Worm (Caenorhabditis elegans) whole organism, L4 larva: ENCODE measurements around the gene Y41C4A.21.

ENCODE experiments used
- F37D6.2 ChIP-seq: sonication (generic microtip); optimal IDR thresholded peaks from 2 replicates; lab custom pipeline; 2016; ENCODE audit warnings: mild to moderate bottlenecking, missing genetic modification characterization, missing compliant biosample characterization
- R02D3.7 ChIP-seq: fragments of 150-350 bp; sonication (generic microtip); optimal IDR thresholded peaks from 3 replicates; lab custom pipeline; 2014; ENCODE audit warnings: missing biosample characterization, missing genetic modification characterization
- Y5F2A.4 ChIP-seq: fragments of 200-800 bp; sonication (Bioruptor generic); optimal IDR thresholded peaks from 2 replicates; lab custom pipeline; 2018; ENCODE audit warnings: mild to moderate bottlenecking, missing genetic modification characterization, missing compliant biosample characterization
- aha-1 ChIP-seq: fragments of 150-350 bp; peaks from one replicate; lab custom pipeline; 2014; ENCODE audit warnings: missing biosample characterization, missing genetic modification characterization
- ceh-20 ChIP-seq: fragments of 200-800 bp; sonication (Bioruptor generic); IDR thresholded peaks from 2 replicates; pipeline ENCODE4 v1.3.6; 2022; ENCODE audit warnings: missing genetic modification reagents, missing genetic modification characterization, missing compliant biosample characterization
- ceh-32 ChIP-seq: sonication (generic microtip); optimal IDR thresholded peaks from 2 replicates; lab custom pipeline; 2016; ENCODE audit warnings: mild to moderate bottlenecking, missing genetic modification characterization, missing compliant biosample characterization; ENCODE audit not compliant: poor library complexity
- cey-2 ChIP-seq: sonication (generic microtip); optimal IDR thresholded peaks from 3 replicates; lab custom pipeline; 2017; ENCODE audit warnings: missing genetic modification characterization, mild to moderate bottlenecking, missing compliant biosample characterization, antibody characterized with exemption, borderline replicate concordance; ENCODE audit not compliant: insufficient read depth
- ctbp-1 ChIP-seq: fragments of 200-800 bp; sonication (Bioruptor generic); IDR thresholded peaks from 2 replicates; pipeline ENCODE4 v1.3.6; 2022; ENCODE audit warnings: missing genetic modification reagents, missing genetic modification characterization, missing compliant biosample characterization
- daf-16 ChIP-seq, 3 experiments: sonication (generic microtip); optimal IDR thresholded peaks; 2 replicates each; lab custom pipeline; 2016 to 2017; ENCODE audit warnings: missing genetic modification characterization in 3 of 3, missing genetic modification reagents in 3 of 3, mild to moderate bottlenecking in 2 of 3, missing compliant biosample characterization in 2 of 3, missing biosample characterization in 1 of 3, moderate library complexity in 1 of 3
- dpl-1 ChIP-seq: fragments of 150-350 bp; optimal IDR thresholded peaks from 2 replicates; lab custom pipeline; 2014; ENCODE audit warnings: missing biosample characterization, missing genetic modification reagents, missing genetic modification characterization
- dve-1 ChIP-seq: sonication (generic microtip); optimal IDR thresholded peaks from 2 replicates; lab custom pipeline; 2017; ENCODE audit warnings: antibody characterized with exemption, mild to moderate bottlenecking, missing genetic modification characterization, missing compliant biosample characterization; ENCODE audit not compliant: insufficient read depth
- fkh-10 ChIP-seq: fragments of 150-350 bp; optimal IDR thresholded peaks from 2 replicates; lab custom pipeline; 2014; ENCODE audit warnings: missing biosample characterization, missing genetic modification reagents, missing genetic modification characterization
- gei-8 ChIP-seq: fragments of 200-800 bp; sonication (Bioruptor generic); optimal IDR thresholded peaks from 2 replicates; lab custom pipeline; 2018; ENCODE audit warnings: mild to moderate bottlenecking, missing genetic modification characterization, missing compliant biosample characterization
- hlh-11 ChIP-seq: fragments of 200-800 bp; sonication (Bioruptor generic); optimal IDR thresholded peaks from 2 replicates; lab custom pipeline; 2018; ENCODE audit warnings: mild to moderate bottlenecking, missing genetic modification characterization, missing compliant biosample characterization
- hlh-30 ChIP-seq: sonication (generic microtip); optimal IDR thresholded peaks from 2 replicates; lab custom pipeline; 2017; ENCODE audit warnings: antibody characterized with exemption, mild to moderate bottlenecking, missing genetic modification characterization, missing compliant biosample characterization; ENCODE audit not compliant: insufficient read depth
- hmg-1.1 ChIP-seq: fragments of 200-800 bp; sonication (Bioruptor generic); IDR thresholded peaks from 2 replicates; pipeline ENCODE4 v1.3.6; 2022; ENCODE audit warnings: missing genetic modification reagents, missing genetic modification characterization, missing compliant biosample characterization
- lin-1 ChIP-seq: fragments of 200-800 bp; sonication (Bioruptor generic); IDR thresholded peaks from 2 replicates; pipeline ENCODE4 v1.3.6; 2022; ENCODE audit warnings: missing genetic modification reagents, missing genetic modification characterization, missing compliant biosample characterization
- lin-13 ChIP-seq: fragments of 150-350 bp; optimal IDR thresholded peaks from 2 replicates; lab custom pipeline; 2014; ENCODE audit warnings: missing biosample characterization, missing genetic modification reagents, missing genetic modification characterization
- lin-38 ChIP-seq: fragments of 200-800 bp; sonication (Bioruptor generic); IDR thresholded peaks from 2 replicates; pipeline ENCODE4 v1.3.6; 2022; ENCODE audit warnings: missing genetic modification reagents, missing genetic modification characterization, missing compliant biosample characterization
- lin-39 ChIP-seq: fragments of 150-350 bp; optimal IDR thresholded peaks from 2 replicates; lab custom pipeline; 2014; ENCODE audit warnings: missing biosample characterization, missing genetic modification reagents, missing genetic modification characterization
- lsy-2 ChIP-seq, 2 experiments: fragments of 150-350 bp in 1 of 2; sonication (generic microtip) in 1 of 2; optimal IDR thresholded peaks; 2 replicates each; lab custom pipeline; 2014 to 2017; ENCODE audit warnings: missing biosample characterization in 2 of 2, missing genetic modification characterization in 2 of 2
- madf-9 ChIP-seq: fragments of 200-800 bp; sonication (Bioruptor generic); conservative IDR thresholded peaks from 2 replicates; pipeline ENCODE4 v1.3.6; 2022; ENCODE audit warnings: missing genetic modification reagents, missing genetic modification characterization, missing compliant biosample characterization
- mdl-1 ChIP-seq, 2 experiments: fragments of 150-350 bp in 1 of 2; sonication (generic microtip) in 1 of 2; optimal IDR thresholded peaks; 2 replicates each; lab custom pipeline; 2014 to 2017; ENCODE audit warnings: missing biosample characterization in 2 of 2, missing genetic modification characterization in 2 of 2
- mep-1 ChIP-seq: fragments of 150-350 bp; sonication (generic microtip); optimal IDR thresholded peaks from 3 replicates; lab custom pipeline; 2014; ENCODE audit warnings: missing biosample characterization, missing genetic modification characterization
- mes-2 ChIP-seq: sonication (generic microtip); optimal IDR thresholded peaks from 2 replicates; lab custom pipeline; 2016; ENCODE audit warnings: missing genotype, mild to moderate bottlenecking, missing genetic modification characterization, missing compliant biosample characterization; ENCODE audit not compliant: poor library complexity, severe bottlenecking
- mxl-3 ChIP-seq: fragments of 200-800 bp; sonication (Bioruptor generic); optimal IDR thresholded peaks from 2 replicates; lab custom pipeline; 2018; ENCODE audit warnings: mild to moderate bottlenecking, missing genetic modification characterization, missing compliant biosample characterization
- nhr-102 ChIP-seq: sonication (generic microtip); optimal IDR thresholded peaks from 2 replicates; lab custom pipeline; 2016; ENCODE audit warnings: mild to moderate bottlenecking, missing genetic modification characterization, moderate library complexity, missing compliant biosample characterization
- nhr-25 ChIP-seq: sonication (generic microtip); optimal IDR thresholded peaks from 2 replicates; lab custom pipeline; 2017; ENCODE audit warnings: missing genetic modification characterization, mild to moderate bottlenecking, missing compliant biosample characterization, antibody characterized with exemption, moderate library complexity, borderline replicate concordance; ENCODE audit not compliant: insufficient read depth
- nhr-28 ChIP-seq: fragments of 150-350 bp; optimal IDR thresholded peaks from 2 replicates; lab custom pipeline; 2014; ENCODE audit warnings: missing biosample characterization, missing genetic modification characterization
- nhr-48 ChIP-seq: sonication (generic microtip); optimal IDR thresholded peaks from 2 replicates; lab custom pipeline; 2016; ENCODE audit warnings: mild to moderate bottlenecking, missing genetic modification characterization, missing compliant biosample characterization
- nhr-6 ChIP-seq: fragments of 150-350 bp; optimal IDR thresholded peaks from 2 replicates; lab custom pipeline; 2014; ENCODE audit warnings: missing biosample characterization, missing genetic modification characterization
- nhr-77 ChIP-seq: fragments of 150-350 bp; optimal IDR thresholded peaks from 2 replicates; lab custom pipeline; 2014; ENCODE audit warnings: missing biosample characterization, missing genetic modification characterization
- pha-4 ChIP-seq, 2 experiments: fragments of 150-350 bp in 1 of 2; fragments of 200-800 bp in 1 of 2; sonication (Bioruptor generic) in 1 of 2; IDR thresholded peaks in 1 of 2; optimal IDR thresholded peaks in 1 of 2; 2 replicates each; pipeline versions ENCODE4 v1.3.6 to Lab custom; 2014 to 2022; ENCODE audit warnings: missing genetic modification characterization in 2 of 2, missing genetic modification reagents in 2 of 2, missing biosample characterization in 1 of 2, missing compliant biosample characterization in 1 of 2
- snpc-1.2 ChIP-seq: fragments of 200-800 bp; sonication (Bioruptor generic); IDR thresholded peaks from 2 replicates; pipeline ENCODE4 v1.3.6; 2022; ENCODE audit warnings: missing genetic modification reagents, missing genetic modification characterization, missing compliant biosample characterization
- unc-62 ChIP-seq, 3 experiments: fragments of 150-350 bp in 1 of 3; sonication (generic microtip); optimal IDR thresholded peaks in 2 of 3; peaks in 1 of 3; 1 replicate in 1 of 3; 2 replicates in 2 of 3; lab custom pipeline; 2014 to 2017; ENCODE audit warnings: missing biosample characterization in 3 of 3, missing genetic modification characterization in 3 of 3, missing genetic modification reagents in 3 of 3, missing genotype in 1 of 3
- zfp-3 ChIP-seq: fragments of 200-800 bp; sonication (Bioruptor generic); conservative IDR thresholded peaks from 2 replicates; pipeline ENCODE4 v1.3.6; 2022; ENCODE audit warnings: missing genetic modification reagents, missing genetic modification characterization, missing compliant biosample characterization
- ztf-7 ChIP-seq: fragments of 150-350 bp; optimal IDR thresholded peaks from 2 replicates; lab custom pipeline; 2014; ENCODE audit warnings: missing biosample characterization, missing genetic modification characterization

Y41C4A.21 gene

DNA sequence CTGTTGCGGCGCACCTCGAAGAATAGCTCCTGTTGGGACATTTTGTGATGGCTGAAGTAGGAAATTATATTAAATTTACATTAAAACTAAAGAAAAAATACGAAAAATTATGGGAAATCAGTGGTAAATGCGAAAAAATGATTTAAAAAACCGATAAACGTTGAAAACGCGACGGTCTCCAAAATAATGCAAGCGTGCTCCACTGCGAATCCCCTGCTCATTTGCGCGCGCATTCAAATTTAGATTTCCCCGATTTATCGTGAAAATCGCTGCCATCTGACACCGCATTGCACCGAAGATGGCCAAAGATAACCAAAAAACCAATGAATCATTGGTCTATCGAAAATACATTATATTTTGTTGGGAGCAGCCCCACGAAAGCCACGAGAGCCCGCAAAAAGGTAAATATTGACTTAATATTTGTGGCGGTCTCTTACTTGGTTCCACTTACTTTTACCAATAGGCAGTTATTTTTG is 12.7 kb upstream of the Y41C4A.21 start, which contains the start of the genes elb-1 and Y41C4A.11:
Gene elb-1, minus strand, starts transcription at position 51 of the 476 bp plus-strand sequence.
Gene Y41C4A.11, plus strand, starts transcription at position 461 of the 476 bp plus-strand sequence.
- TF ChIP-seq ctbp-1 (no peak), snpc-1.2 (GFP tag; lab: Robert Waterston, UW) (no peak), madf-9 (GFP tag; lab: Robert Waterston, UW) (0 out of 2 replicates have a peak, but pooled peaks have one; percentile 13), mep-1 (tag; lab: Kevin White, UChicago) (peak; percentile 47), lsy-2 (tag; optimal IDR thresholded peaks at IDR 0.05; lab: Kevin White, UChicago) (peak in 1 of 2 experiments; percentile 72), Y5F2A.4 (GFP tag; lab: Kevin White, UChicago) (no peak), aha-1 (tag; lab: Kevin White, UChicago) (no peak), lin-13 (GFP tag; lab: Kevin White, UChicago) (peak; percentile 34), nhr-25 (tag; lab: Kevin White, UChicago) (no peak), lin-39 (tag; lab: Kevin White, UChicago) (no peak), hlh-11 (tag; lab: Kevin White, UChicago) (no peak), mxl-3 (no peak), gei-8 (GFP tag; lab: Kevin White, UChicago) (no peak), lin-38 (GFP tag; lab: Robert Waterston, UW) (peak; percentile 97), dve-1 (tag; lab: Kevin White, UChicago) (peak; percentile 36), nhr-102 (tag; lab: Kevin White, UChicago) (peak; percentile 50), mes-2 (tag; lab: Kevin White, UChicago) (peak; percentile 69), ztf-7 (tag; lab: Kevin White, UChicago) (no peak), R02D3.7 (tag; lab: Kevin White, UChicago) (no peak), hlh-30 (tag; lab: Kevin White, UChicago) (peak; percentile 69), ceh-20 (GFP tag; lab: Robert Waterston, UW) (no peak), nhr-77 (peak; percentile 31), fkh-10 (GFP tag; lab: Kevin White, UChicago) (peak; percentile 5), nhr-6 (tag; lab: Kevin White, UChicago) (peak; percentile 29), dpl-1 (GFP tag; lab: Kevin White, UChicago) (peak; percentile 96), nhr-48 (no peak), nhr-28 (tag; lab: Kevin White, UChicago) (peak; percentile 43), F37D6.2 (tag; lab: Kevin White, UChicago) (no peak), ceh-32 (tag; lab: Kevin White, UChicago) (no peak), pha-4 (GFP tag; IDR thresholded peaks at IDR 0.05; lab: Robert Waterston, UW) (no peak), pha-4 (tag; optimal IDR thresholded peaks at IDR 0.05; lab: Kevin White, UChicago) (peak; percentile 88), daf-16 (GFP tag; optimal IDR thresholded peaks at IDR 0.05; lab: Kevin White, UChicago) (no peak), daf-16 (tag; optimal IDR thresholded peaks at IDR 0.05; lab: Kevin White, UChicago) (peak; percentile 3), lin-1 (GFP tag; lab: Robert Waterston, UW) (no peak), mdl-1 (tag; optimal IDR thresholded peaks at IDR 0.05; lab: Kevin White, UChicago) (peak in 1 of 2 experiments; percentile 8), zfp-3 (GFP tag; lab: Robert Waterston, UW) (no peak), hmg-1.1 (GFP tag; lab: Robert Waterston, UW) (peak; percentile 59; the same call in 1 of the 2 replicates), cey-2 (tag; lab: Kevin White, UChicago) (no peak), unc-62 (GFP tag; optimal IDR thresholded peaks at IDR 0.05 in 1 of 2; lab: Kevin White, UChicago) (no peak), unc-62 (tag; optimal IDR thresholded peaks at IDR 0.05; lab: Kevin White, UChicago) (no peak)
